Worm (Caenorhabditis elegans) whole organism, late embryonic: Measurements from ENCODE around the gene BE10.3.

ENCODE experiments used
- K09A11.1 ChIP-seq: sonication (generic microtip); optimal IDR thresholded peaks from 2 replicates; lab custom pipeline; 2017; ENCODE audit warnings: antibody characterized with exemption, mild to moderate bottlenecking, missing genetic modification characterization, missing compliant biosample characterization; ENCODE audit not compliant: insufficient read depth
- ceh-9 ChIP-seq: sonication (generic microtip); optimal IDR thresholded peaks from 2 replicates; lab custom pipeline; 2016; ENCODE audit warnings: mild to moderate bottlenecking, missing genetic modification characterization, inconsistent platforms, missing compliant biosample characterization
- hlh-15 ChIP-seq: sonication (generic microtip); optimal IDR thresholded peaks from 2 replicates; lab custom pipeline; 2016; ENCODE audit warnings: missing genetic modification characterization, missing compliant biosample characterization
- mec-3 ChIP-seq: sonication (generic microtip); optimal IDR thresholded peaks from 2 replicates; lab custom pipeline; 2016; ENCODE audit warnings: borderline replicate concordance, missing genetic modification characterization, missing compliant biosample characterization
- nhr-11 ChIP-seq: fragments of 150-350 bp; optimal IDR thresholded peaks from 2 replicates; lab custom pipeline; 2014; ENCODE audit warnings: missing biosample characterization, missing genetic modification characterization
- nhr-232 ChIP-seq: sonication (generic microtip); optimal IDR thresholded peaks from 2 replicates; lab custom pipeline; 2016; ENCODE audit warnings: missing genetic modification characterization, missing compliant biosample characterization
- pros-1 ChIP-seq: fragments of 150-350 bp; optimal IDR thresholded peaks from 2 replicates; lab custom pipeline; 2014; ENCODE audit warnings: missing biosample characterization, missing genetic modification reagents, missing genetic modification characterization
- sox-2 ChIP-seq: fragments of 200-800 bp; sonication (Bioruptor generic); IDR thresholded peaks from 2 replicates; pipeline ENCODE4 v1.3.6; 2022; ENCODE audit warnings: missing genetic modification reagents, missing genetic modification characterization, missing compliant biosample characterization
- sox-4 ChIP-seq: sonication (generic microtip); optimal IDR thresholded peaks from 2 replicates; lab custom pipeline; 2017; ENCODE audit warnings: mild to moderate bottlenecking, missing genetic modification characterization, inconsistent platforms, missing compliant biosample characterization
- tbx-2 ChIP-seq: sonication (generic microtip); optimal IDR thresholded peaks from 2 replicates; lab custom pipeline; 2016; ENCODE audit warnings: missing genetic modification characterization, missing compliant biosample characterization
- zip-5 ChIP-seq: sonication (generic microtip); optimal IDR thresholded peaks from 2 replicates; lab custom pipeline; 2016; ENCODE audit warnings: missing genetic modification characterization, missing compliant biosample characterization

ce11 chrIII:12842858-12843257 lies 35.0 kb downstream of the BE10.3 start:
- TF ChIP-seq ceh-9 (no peak), sox-2 (GFP tag; lab: Robert Waterston, UW) (no peak), mec-3 (no peak), sox-4 (tag; lab: Kevin White, UChicago) (no peak), pros-1 (tag; lab: Kevin White, UChicago) (no peak), hlh-15 (tag; lab: Kevin White, UChicago) (no peak), tbx-2 (no peak), nhr-11 (tag; lab: Kevin White, UChicago) (no peak), zip-5 (tag; lab: Kevin White, UChicago) (no peak), K09A11.1 (no peak), nhr-232 (tag; lab: Kevin White, UChicago) (no peak)
